Worm (Caenorhabditis elegans) whole organism, L4 larva: ENCODE data around the gene C25A8.1.

Experiments used
- R02D3.7 ChIP-seq: fragments of 150-350 bp; sonication (generic microtip); optimal IDR thresholded peaks from 3 replicates; lab custom pipeline; 2014; ENCODE audit warnings: missing biosample characterization, missing genetic modification characterization
- Y5F2A.4 ChIP-seq: fragments of 200-800 bp; sonication (Bioruptor generic); optimal IDR thresholded peaks from 2 replicates; lab custom pipeline; 2018; ENCODE audit warnings: mild to moderate bottlenecking, missing genetic modification characterization, missing compliant biosample characterization
- ZK337.2 ChIP-seq: fragments of 200-800 bp; sonication (Bioruptor generic); IDR thresholded peaks from 2 replicates; pipeline ENCODE4 v1.3.6; 2022; ENCODE audit warnings: missing genetic modification reagents, missing genetic modification characterization, missing compliant biosample characterization
- ZK546.5 ChIP-seq, 2 experiments: sonication (generic microtip); optimal IDR thresholded peaks; 2 replicates each; lab custom pipeline; 2017; ENCODE audit warnings: missing biosample characterization in 2 of 2, missing genetic modification characterization in 2 of 2
- aly-2 ChIP-seq: sonication (generic microtip); optimal IDR thresholded peaks from 2 replicates; lab custom pipeline; 2018; ENCODE audit warnings: missing biosample characterization, missing genetic modification characterization
- arid-1 ChIP-seq: fragments of 200-800 bp; sonication (Bioruptor generic); conservative IDR thresholded peaks from 2 replicates; pipeline ENCODE4 v1.3.6; 2022; ENCODE audit warnings: missing genetic modification reagents, missing genetic modification characterization, missing compliant biosample characterization
- ceh-32 ChIP-seq: sonication (generic microtip); optimal IDR thresholded peaks from 2 replicates; lab custom pipeline; 2016; ENCODE audit warnings: mild to moderate bottlenecking, missing genetic modification characterization, missing compliant biosample characterization; ENCODE audit not compliant: poor library complexity
- ceh-62 ChIP-seq: sonication (generic microtip); optimal IDR thresholded peaks from 2 replicates; lab custom pipeline; 2017; ENCODE audit warnings: missing biosample characterization, missing genetic modification characterization
- ces-1 ChIP-seq: fragments of 150-350 bp; sonication (generic microtip); optimal IDR thresholded peaks from 4 replicates; lab custom pipeline; 2014; ENCODE audit warnings: missing biosample characterization, missing genetic modification reagents, missing genetic modification characterization
- daf-19 ChIP-seq: fragments of 200-800 bp; sonication (Bioruptor generic); conservative IDR thresholded peaks from 2 replicates; pipeline ENCODE4 v1.3.6; 2022; ENCODE audit warnings: missing genetic modification characterization, missing compliant biosample characterization
- dmd-6 ChIP-seq: fragments of 200-800 bp; sonication (Bioruptor generic); IDR thresholded peaks from 2 replicates; pipeline ENCODE4 v1.3.6; 2022; ENCODE audit warnings: missing genetic modification reagents, missing genetic modification characterization, missing compliant biosample characterization
- dmd-8 ChIP-seq: fragments of 200-800 bp; sonication (Bioruptor generic); IDR thresholded peaks from 2 replicates; pipeline ENCODE4 v1.3.6; 2022; ENCODE audit warnings: missing genetic modification characterization, missing compliant biosample characterization
- dpl-1 ChIP-seq: fragments of 150-350 bp; optimal IDR thresholded peaks from 2 replicates; lab custom pipeline; 2014; ENCODE audit warnings: missing biosample characterization, missing genetic modification reagents, missing genetic modification characterization
- duxl-1 ChIP-seq: sonication (generic microtip); optimal IDR thresholded peaks from 2 replicates; lab custom pipeline; 2016; ENCODE audit warnings: mild to moderate bottlenecking, missing genetic modification characterization, moderate library complexity, missing compliant biosample characterization; ENCODE audit not compliant: poor library complexity
- dve-1 ChIP-seq: sonication (generic microtip); optimal IDR thresholded peaks from 2 replicates; lab custom pipeline; 2017; ENCODE audit warnings: antibody characterized with exemption, mild to moderate bottlenecking, missing genetic modification characterization, missing compliant biosample characterization; ENCODE audit not compliant: insufficient read depth
- fkh-10 ChIP-seq: fragments of 150-350 bp; optimal IDR thresholded peaks from 2 replicates; lab custom pipeline; 2014; ENCODE audit warnings: missing biosample characterization, missing genetic modification reagents, missing genetic modification characterization
- fos-1 ChIP-seq: fragments of 150-350 bp; optimal IDR thresholded peaks from 2 replicates; lab custom pipeline; 2014; ENCODE audit warnings: missing biosample characterization, missing genetic modification characterization
- hif-1 ChIP-seq, 2 experiments: sonication (generic microtip); optimal IDR thresholded peaks; 2 replicates each; lab custom pipeline; 2016 to 2017; ENCODE audit warnings: missing compliant biosample characterization in 2 of 2, missing genetic modification characterization in 2 of 2, missing genetic modification reagents in 2 of 2, missing genotype in 2 of 2, mild to moderate bottlenecking in 1 of 2
- hlh-11 ChIP-seq: fragments of 200-800 bp; sonication (Bioruptor generic); optimal IDR thresholded peaks from 2 replicates; lab custom pipeline; 2018; ENCODE audit warnings: mild to moderate bottlenecking, missing genetic modification characterization, missing compliant biosample characterization
- hlh-30 ChIP-seq: sonication (generic microtip); optimal IDR thresholded peaks from 2 replicates; lab custom pipeline; 2017; ENCODE audit warnings: antibody characterized with exemption, mild to moderate bottlenecking, missing genetic modification characterization, missing compliant biosample characterization; ENCODE audit not compliant: insufficient read depth
- hmg-1.1 ChIP-seq: fragments of 200-800 bp; sonication (Bioruptor generic); IDR thresholded peaks from 2 replicates; pipeline ENCODE4 v1.3.6; 2022; ENCODE audit warnings: missing genetic modification reagents, missing genetic modification characterization, missing compliant biosample characterization
- lim-7 ChIP-seq: fragments of 200-800 bp; sonication (Bioruptor generic); IDR thresholded peaks from 2 replicates; pipeline ENCODE4 v1.3.6; 2022; ENCODE audit warnings: missing genetic modification characterization, missing compliant biosample characterization
- lin-1 ChIP-seq: fragments of 200-800 bp; sonication (Bioruptor generic); IDR thresholded peaks from 2 replicates; pipeline ENCODE4 v1.3.6; 2022; ENCODE audit warnings: missing genetic modification reagents, missing genetic modification characterization, missing compliant biosample characterization
- lin-38 ChIP-seq: fragments of 200-800 bp; sonication (Bioruptor generic); IDR thresholded peaks from 2 replicates; pipeline ENCODE4 v1.3.6; 2022; ENCODE audit warnings: missing genetic modification reagents, missing genetic modification characterization, missing compliant biosample characterization
- lir-3 ChIP-seq: sonication (generic microtip); optimal IDR thresholded peaks from 2 replicates; lab custom pipeline; 2016; ENCODE audit warnings: mild to moderate bottlenecking, missing genetic modification characterization, missing compliant biosample characterization
- lsy-2 ChIP-seq, 2 experiments: fragments of 150-350 bp in 1 of 2; sonication (generic microtip) in 1 of 2; optimal IDR thresholded peaks; 2 replicates each; lab custom pipeline; 2014 to 2017; ENCODE audit warnings: missing biosample characterization in 2 of 2, missing genetic modification characterization in 2 of 2
- mep-1 ChIP-seq: fragments of 150-350 bp; sonication (generic microtip); optimal IDR thresholded peaks from 3 replicates; lab custom pipeline; 2014; ENCODE audit warnings: missing biosample characterization, missing genetic modification characterization
- mxl-3 ChIP-seq: fragments of 200-800 bp; sonication (Bioruptor generic); optimal IDR thresholded peaks from 2 replicates; lab custom pipeline; 2018; ENCODE audit warnings: mild to moderate bottlenecking, missing genetic modification characterization, missing compliant biosample characterization
- nhr-102 ChIP-seq: sonication (generic microtip); optimal IDR thresholded peaks from 2 replicates; lab custom pipeline; 2016; ENCODE audit warnings: mild to moderate bottlenecking, missing genetic modification characterization, moderate library complexity, missing compliant biosample characterization
- nhr-28 ChIP-seq: fragments of 150-350 bp; optimal IDR thresholded peaks from 2 replicates; lab custom pipeline; 2014; ENCODE audit warnings: missing biosample characterization, missing genetic modification characterization
- nhr-6 ChIP-seq: fragments of 150-350 bp; optimal IDR thresholded peaks from 2 replicates; lab custom pipeline; 2014; ENCODE audit warnings: missing biosample characterization, missing genetic modification characterization
- nhr-76 ChIP-seq: fragments of 150-350 bp; optimal IDR thresholded peaks from 2 replicates; lab custom pipeline; 2014; ENCODE audit warnings: missing biosample characterization, missing genetic modification characterization
- pha-4 ChIP-seq, 2 experiments: fragments of 150-350 bp in 1 of 2; fragments of 200-800 bp in 1 of 2; sonication (Bioruptor generic) in 1 of 2; IDR thresholded peaks in 1 of 2; optimal IDR thresholded peaks in 1 of 2; 2 replicates each; pipeline versions ENCODE4 v1.3.6 to Lab custom; 2014 to 2022; ENCODE audit warnings: missing genetic modification characterization in 2 of 2, missing genetic modification reagents in 2 of 2, missing biosample characterization in 1 of 2, missing compliant biosample characterization in 1 of 2
- php-3 ChIP-seq: fragments of 200-800 bp; sonication (Bioruptor generic); IDR thresholded peaks from 2 replicates; pipeline ENCODE4 v1.3.6; 2022; ENCODE audit warnings: missing genetic modification reagents, missing genetic modification characterization, missing compliant biosample characterization
- rbr-2 ChIP-seq: sonication (generic microtip); optimal IDR thresholded peaks from 2 replicates; lab custom pipeline; 2016; ENCODE audit warnings: missing genotype, missing genetic modification characterization, missing compliant biosample characterization
- sdz-12 ChIP-seq: fragments of 200-800 bp; sonication (Bioruptor generic); optimal IDR thresholded peaks from 2 replicates; lab custom pipeline; 2018; ENCODE audit warnings: mild to moderate bottlenecking, missing genetic modification characterization, missing compliant biosample characterization
- skn-1 ChIP-seq: fragments of 150-350 bp; optimal IDR thresholded peaks from 2 replicates; lab custom pipeline; 2014; ENCODE audit warnings: missing biosample characterization, missing genetic modification characterization
- snpc-1.2 ChIP-seq: fragments of 200-800 bp; sonication (Bioruptor generic); IDR thresholded peaks from 2 replicates; pipeline ENCODE4 v1.3.6; 2022; ENCODE audit warnings: missing genetic modification reagents, missing genetic modification characterization, missing compliant biosample characterization
- snpc-4 ChIP-seq: fragments of 150-350 bp; optimal IDR thresholded peaks from 2 replicates; lab custom pipeline; 2014; ENCODE audit warnings: missing biosample characterization, missing genetic modification characterization
- spr-3 ChIP-seq: fragments of 200-800 bp; sonication (Bioruptor generic); optimal IDR thresholded peaks from 2 replicates; lab custom pipeline; 2018; ENCODE audit warnings: mild to moderate bottlenecking, missing genetic modification characterization, missing compliant biosample characterization
- tra-1 ChIP-seq: fragments of 200-800 bp; sonication (Bioruptor generic); IDR thresholded peaks from 2 replicates; pipeline ENCODE4 v1.3.6; 2022; ENCODE audit warnings: missing genetic modification reagents, missing genetic modification characterization, missing compliant biosample characterization
- unc-62 ChIP-seq, 3 experiments: fragments of 150-350 bp in 1 of 3; sonication (generic microtip); optimal IDR thresholded peaks in 2 of 3; peaks in 1 of 3; 1 replicate in 1 of 3; 2 replicates in 2 of 3; lab custom pipeline; 2014 to 2017; ENCODE audit warnings: missing biosample characterization in 3 of 3, missing genetic modification characterization in 3 of 3, missing genetic modification reagents in 3 of 3, missing genotype in 1 of 3
- vab-7 ChIP-seq: fragments of 200-800 bp; sonication (Bioruptor generic); IDR thresholded peaks from 2 replicates; pipeline ENCODE4 v1.3.6; 2022; ENCODE audit warnings: missing genetic modification reagents, missing genetic modification characterization, missing compliant biosample characterization
- zip-2 ChIP-seq: fragments of 150-350 bp; optimal IDR thresholded peaks from 2 replicates; lab custom pipeline; 2014; ENCODE audit warnings: missing biosample characterization, missing genetic modification characterization
- ztf-7 ChIP-seq: fragments of 150-350 bp; optimal IDR thresholded peaks from 2 replicates; lab custom pipeline; 2014; ENCODE audit warnings: missing biosample characterization, missing genetic modification characterization

The C25A8.1 gene

ce11 chrIV:7020630-7021029, 9.7 kb downstream of the C25A8.1 start (continued):
- TF ChIP-seq spr-3 (GFP tag; lab: Kevin White, UChicago) (no peak), lim-7 (GFP tag; lab: Robert Waterston, UW) (no peak), php-3 (GFP tag; lab: Robert Waterston, UW) (peak; percentile 63), nhr-28 (tag; lab: Kevin White, UChicago) (peak; percentile 81), snpc-4 (tag; lab: Kevin White, UChicago) (no peak), mxl-3 (GFP tag; lab: Kevin White, UChicago) (peak; percentile 27), tra-1 (GFP tag; lab: Robert Waterston, UW) (no peak), snpc-1.2 (GFP tag; lab: Robert Waterston, UW) (no peak), hlh-30 (tag; lab: Kevin White, UChicago) (peak; percentile 92), Y5F2A.4 (GFP tag; lab: Kevin White, UChicago) (no peak), nhr-6 (tag; lab: Kevin White, UChicago) (no peak), ces-1 (no peak), dmd-8 (GFP tag; lab: Robert Waterston, UW) (no peak), nhr-102 (tag; lab: Kevin White, UChicago) (peak; percentile 4), rbr-2 (no peak), ZK337.2 (GFP tag; lab: Robert Waterston, UW) (no peak), arid-1 (GFP tag; lab: Robert Waterston, UW) (no peak), hlh-11 (tag; lab: Kevin White, UChicago) (peak; percentile 70), lsy-2 (tag; optimal IDR thresholded peaks at IDR 0.05; lab: Kevin White, UChicago) (peak in 1 of 2 experiments; percentile 41), lin-38 (GFP tag; lab: Robert Waterston, UW) (no peak), skn-1 (no peak), ZK546.5 (tag; optimal IDR thresholded peaks at IDR 0.05; lab: Kevin White, UChicago) (no peak), unc-62 (GFP tag; optimal IDR thresholded peaks at IDR 0.05 in 1 of 2; lab: Kevin White, UChicago) (peak in 1 of 2 experiments; percentile 18), unc-62 (tag; optimal IDR thresholded peaks at IDR 0.05; lab: Kevin White, UChicago) (no peak), lir-3 (tag; lab: Kevin White, UChicago) (no peak), zip-2 (tag; lab: Kevin White, UChicago) (no peak), fkh-10 (GFP tag; lab: Kevin White, UChicago) (no peak), pha-4 (GFP tag; IDR thresholded peaks at IDR 0.05; lab: Robert Waterston, UW) (no peak), pha-4 (tag; optimal IDR thresholded peaks at IDR 0.05; lab: Kevin White, UChicago) (no peak), sdz-12 (GFP tag; lab: Kevin White, UChicago) (no peak), nhr-76 (tag; lab: Kevin White, UChicago) (no peak), lin-1 (GFP tag; lab: Robert Waterston, UW) (no peak), R02D3.7 (tag; lab: Kevin White, UChicago) (no peak), vab-7 (GFP tag; lab: Robert Waterston, UW) (no peak), duxl-1 (tag; lab: Kevin White, UChicago) (no peak)

- peak in 1 of 2 experiments; percentile 61 for TF ChIP-seq unc-62 (GFP tag; optimal IDR thresholded peaks at IDR 0.05 in 1 of 2; lab: Kevin White, UChicago)
- TF ChIP-seq unc-62 (tag; optimal IDR thresholded peaks at IDR 0.05; lab: Kevin White, UChicago), result no peak
- no peak for TF ChIP-seq aly-2 (tag; lab: Kevin White, UChicago)
These were observed 11.3 kb downstream of the C25A8.1 start for ce11 chrIV:7022227-7022626.

DNA sequence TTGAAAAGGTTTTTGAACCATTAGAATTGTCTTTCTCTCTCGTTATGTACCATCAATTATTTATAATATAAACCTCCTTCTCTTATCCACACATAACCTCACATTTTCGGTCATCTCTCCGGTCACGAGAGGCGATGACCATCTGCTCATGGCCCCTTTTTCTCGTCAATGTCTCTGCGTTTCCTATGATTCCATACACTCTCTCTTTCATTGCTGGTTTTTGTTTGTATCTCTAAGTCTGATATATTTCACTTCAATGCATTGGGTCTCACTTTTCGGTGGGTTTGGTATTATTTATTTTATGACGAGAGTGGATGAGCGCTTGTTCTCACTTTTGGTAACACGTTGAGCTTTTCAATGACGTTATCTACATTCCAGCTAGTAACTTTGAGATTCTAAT, 12.1 kb downstream of the C25A8.1 start:
- TF ChIP-seq fos-1 (tag; lab: Kevin White, UChicago), result no peak
- peak; percentile 14 for TF ChIP-seq mxl-3 (GFP tag; lab: Kevin White, UChicago)
- peak; percentile 71 for TF ChIP-seq mep-1
- peak; percentile 28 for TF ChIP-seq dpl-1 (GFP tag; lab: Kevin White, UChicago)
- TF ChIP-seq hlh-30 (tag; lab: Kevin White, UChicago), result peak; percentile 98
- TF ChIP-seq hmg-1.1 (GFP tag; lab: Robert Waterston, UW), result peak; percentile 57; the same call in 1 of the 2 replicates
- TF ChIP-seq pha-4 (GFP tag; IDR thresholded peaks at IDR 0.05; lab: Robert Waterston, UW), result no peak
- TF ChIP-seq pha-4 (tag; optimal IDR thresholded peaks at IDR 0.05; lab: Kevin White, UChicago), result peak; percentile 8
- TF ChIP-seq sdz-12 (GFP tag; lab: Kevin White, UChicago), result no peak
- TF ChIP-seq daf-19 (GFP tag; lab: Robert Waterston, UW), result no peak
- no peak for TF ChIP-seq hif-1 (tag; optimal IDR thresholded peaks at IDR 0.05; lab: Kevin White, UChicago)
- TF ChIP-seq dve-1 (tag; lab: Kevin White, UChicago), result peak; percentile 50
- TF ChIP-seq ceh-32 (tag; lab: Kevin White, UChicago), result no peak
- peak; percentile 19; the same call in 1 of the 2 replicates for TF ChIP-seq dmd-6
- TF ChIP-seq duxl-1 (tag; lab: Kevin White, UChicago), result peak; percentile 44
- TF ChIP-seq hlh-11 (tag; lab: Kevin White, UChicago), result peak; percentile 79
- TF ChIP-seq nhr-6 (tag; lab: Kevin White, UChicago), result peak; percentile 76
- peak; percentile 17 for TF ChIP-seq ztf-7
- no peak for TF ChIP-seq aly-2 (tag; lab: Kevin White, UChicago)
- no peak for TF ChIP-seq ceh-62
- TF ChIP-seq ces-1, result no peak
